Fruit fly (Drosophila melanogaster) whole organism, embryonic: ENCODE data around the gene Cpr64Ab.
A peak's percentile ranks its signal among the peaks of the same experiment; 100 is the strongest.

ENCODE experiments used
- Adf1 ChIP-seq: fragments of 200-800 bp; sonication (Bioruptor generic); IDR thresholded peaks from 2 replicates; pipeline ENCODE4 v1.3.6; 2022; ENCODE audit warnings: missing biosample characterization, missing genetic modification characterization
- CG1024 ChIP-seq: fragments of 200-800 bp; sonication (Bioruptor generic); IDR thresholded peaks from 2 replicates; pipeline ENCODE4 v1.3.6; 2022; ENCODE audit warnings: missing biosample characterization, missing genetic modification characterization
- CG10274 ChIP-seq: fragments of 200-800 bp; sonication (Bioruptor generic); optimal IDR thresholded peaks from 3 replicates; lab custom pipeline; 2017; ENCODE audit warnings: missing biosample characterization, mild to moderate bottlenecking, missing genetic modification characterization
- CG11504 ChIP-seq: fragments of 200-800 bp; sonication (Bioruptor generic); optimal IDR thresholded peaks from 3 replicates; lab custom pipeline; 2019; ENCODE audit warnings: missing biosample characterization, mild to moderate bottlenecking, missing genetic modification characterization, moderate library complexity
- CG12155 ChIP-seq: fragments of 200-800 bp; sonication (Bioruptor generic); optimal IDR thresholded peaks from 3 replicates; lab custom pipeline; 2016; ENCODE audit warnings: missing biosample characterization, missing genetic modification characterization
- CG1233 ChIP-seq: fragments of 200-800 bp; sonication (Bioruptor generic); optimal IDR thresholded peaks from 4 replicates; lab custom pipeline; 2018; ENCODE audit warnings: missing biosample characterization, mild to moderate bottlenecking, missing genetic modification characterization
- CG13123 ChIP-seq: fragments of 200-800 bp; sonication (Bioruptor generic); optimal IDR thresholded peaks from 2 replicates; lab custom pipeline; 2016; ENCODE audit warnings: missing biosample characterization, missing genetic modification characterization
- CG17361 ChIP-seq: fragments of 200-800 bp; sonication (Bioruptor generic); IDR thresholded peaks from 3 replicates; pipeline ENCODE4 v1.3.6; 2022; ENCODE audit warnings: missing biosample characterization, missing genetic modification characterization
- CG1832 ChIP-seq: fragments of 200-800 bp; sonication (Bioruptor generic); optimal IDR thresholded peaks from 2 replicates; lab custom pipeline; 2017; ENCODE audit warnings: missing biosample characterization, mild to moderate bottlenecking, missing genetic modification characterization, inconsistent platforms
- CG2199 ChIP-seq: fragments of 200-800 bp; sonication (Bioruptor generic); IDR thresholded peaks from 3 replicates; pipeline ENCODE4 v1.3.6; 2022; ENCODE audit warnings: missing biosample characterization, missing genetic modification characterization
- CG2889 ChIP-seq: fragments of 200-800 bp; sonication (Bioruptor generic); IDR thresholded peaks from 3 replicates; pipeline ENCODE4 v1.3.6; 2022; ENCODE audit warnings: missing biosample characterization, missing genetic modification characterization
- CG30403 ChIP-seq: fragments of 200-800 bp; sonication (Bioruptor generic); optimal IDR thresholded peaks from 3 replicates; lab custom pipeline; 2016; ENCODE audit warnings: missing biosample characterization, missing genetic modification characterization
- CG31441 ChIP-seq: fragments of 200-800 bp; sonication (Bioruptor generic); IDR thresholded peaks from 2 replicates; pipeline ENCODE4 v1.3.6; 2022; ENCODE audit warnings: missing biosample characterization, missing genetic modification characterization
- CG33557 ChIP-seq: fragments of 200-800 bp; sonication (Bioruptor generic); optimal IDR thresholded peaks from 2 replicates; lab custom pipeline; 2019; ENCODE audit warnings: missing biosample characterization, mild to moderate bottlenecking, missing genetic modification characterization, moderate library complexity
- CG34376 ChIP-seq: fragments of 200-800 bp; sonication (Bioruptor generic); optimal IDR thresholded peaks from 2 replicates; lab custom pipeline; 2018; ENCODE audit warnings: missing biosample characterization, mild to moderate bottlenecking, missing genetic modification characterization
- CG4820 ChIP-seq: fragments of 200-800 bp; sonication (Bioruptor generic); optimal IDR thresholded peaks from 3 replicates; lab custom pipeline; 2016; ENCODE audit warnings: missing biosample characterization, missing genetic modification characterization
- CG8089 ChIP-seq: fragments of 200-800 bp; sonication (Bioruptor generic); optimal IDR thresholded peaks from 3 replicates; lab custom pipeline; 2016; ENCODE audit warnings: missing biosample characterization, missing genetic modification characterization
- CG9215 ChIP-seq: fragments of 200-800 bp; sonication (Bioruptor generic); IDR thresholded peaks from 2 replicates; pipeline ENCODE4 v1.3.6; 2022; ENCODE audit warnings: missing biosample characterization, missing genetic modification characterization
- CG9817 ChIP-seq: fragments of 200-800 bp; sonication (Bioruptor generic); optimal IDR thresholded peaks from 2 replicates; lab custom pipeline; 2018; ENCODE audit warnings: missing biosample characterization, mild to moderate bottlenecking, missing genetic modification characterization, moderate library complexity
- CHES-1-like ChIP-seq: fragments of 200-800 bp; sonication (Bioruptor generic); optimal IDR thresholded peaks from 2 replicates; lab custom pipeline; 2016; ENCODE audit warnings: missing biosample characterization, missing genetic modification characterization
- Chrac-16 ChIP-seq: fragments of 200-800 bp; sonication (Bioruptor generic); optimal IDR thresholded peaks from 3 replicates; lab custom pipeline; 2016; ENCODE audit warnings: missing biosample characterization, missing genetic modification characterization
- D19A ChIP-seq: fragments of 200-800 bp; optimal IDR thresholded peaks from 3 replicates; lab custom pipeline; 2019; ENCODE audit warnings: missing biosample characterization, mild to moderate bottlenecking, missing genetic modification characterization, moderate library complexity
- Doc2 ChIP-seq: fragments of 200-800 bp; sonication (Bioruptor generic); IDR thresholded peaks from 2 replicates; pipeline ENCODE4 v1.3.6; 2022; ENCODE audit warnings: missing biosample characterization, missing genetic modification characterization
- Dp ChIP-seq: fragments of 200-800 bp; sonication (Bioruptor generic); optimal IDR thresholded peaks from 2 replicates; lab custom pipeline; 2018; ENCODE audit warnings: missing biosample characterization, mild to moderate bottlenecking, missing genetic modification characterization, moderate library complexity
- Ets65A ChIP-seq: fragments of 200-800 bp; sonication (Bioruptor generic); peaks from one replicate; lab custom pipeline; 2016; ENCODE audit warnings: missing biosample characterization, missing genetic modification characterization
- Ets97D ChIP-seq: fragments of 200-800 bp; sonication (Bioruptor generic); optimal IDR thresholded peaks from 3 replicates; lab custom pipeline; 2016; ENCODE audit warnings: missing biosample characterization, missing genetic modification characterization
- HLH3B ChIP-seq: fragments of 200-800 bp; sonication (Bioruptor generic); IDR thresholded peaks from 2 replicates; pipeline ENCODE4 v1.3.6; 2022; ENCODE audit warnings: missing biosample characterization, missing genetic modification characterization
- Kr ChIP-seq: fragments of 200-800 bp; sonication (Bioruptor generic); optimal IDR thresholded peaks from 2 replicates; lab custom pipeline; 2017; ENCODE audit warnings: missing biosample characterization, mild to moderate bottlenecking, missing genetic modification characterization
- Max ChIP-seq: fragments of 200-800 bp; sonication (Bioruptor generic); optimal IDR thresholded peaks from 2 replicates; lab custom pipeline; 2016; ENCODE audit warnings: missing biosample characterization, mild to moderate bottlenecking, missing genetic modification characterization
- Nf-YA ChIP-seq: fragments of 200-800 bp; sonication (Bioruptor generic); IDR thresholded peaks from 2 replicates; pipeline ENCODE4 v1.3.6; 2022; ENCODE audit warnings: missing biosample characterization, missing genetic modification characterization
- Oaz ChIP-seq: fragments of 200-800 bp; sonication (Bioruptor generic); IDR thresholded peaks from 2 replicates; pipeline ENCODE4 v1.3.6; 2022; ENCODE audit warnings: missing biosample characterization, missing genetic modification characterization
- Ravus ChIP-seq: fragments of 200-800 bp; sonication (Bioruptor generic); IDR thresholded peaks from 2 replicates; pipeline ENCODE4 v1.3.6; 2022; ENCODE audit warnings: missing biosample characterization, missing genetic modification characterization
- Side ChIP-seq: fragments of 200-800 bp; sonication (Bioruptor generic); optimal IDR thresholded peaks from 2 replicates; lab custom pipeline; 2016; ENCODE audit warnings: missing biosample characterization, missing genetic modification characterization
- Sin3A ChIP-seq: fragments of >200 bp; optimal IDR thresholded peaks from 2 replicates; lab custom pipeline; 2018
- Ssrp ChIP-seq: fragments of 200-800 bp; sonication (Bioruptor generic); optimal IDR thresholded peaks from 2 replicates; lab custom pipeline; 2018; ENCODE audit warnings: missing biosample characterization, mild to moderate bottlenecking, missing genetic modification characterization, moderate library complexity
- Stat92E ChIP-seq, 3 experiments: fragments of >200 bp in 2 of 3; fragments of 200-800 bp in 1 of 3; sonication (Bioruptor generic) in 1 of 3; optimal IDR thresholded peaks; 2 replicates each; lab custom pipeline; 2017 to 2019; ENCODE audit warnings: missing biosample characterization in 3 of 3, missing genetic modification characterization in 3 of 3, mild to moderate bottlenecking in 1 of 3, moderate library complexity in 1 of 3
- abd-A ChIP-seq: fragments of 200-800 bp; sonication (Bioruptor generic); optimal IDR thresholded peaks from 3 replicates; lab custom pipeline; 2019; ENCODE audit warnings: missing biosample characterization, mild to moderate bottlenecking, missing genetic modification characterization, moderate library complexity
- br ChIP-seq: fragments of >200 bp; optimal IDR thresholded peaks from 2 replicates; lab custom pipeline; 2017
- caup ChIP-seq: fragments of 200-800 bp; sonication (Bioruptor generic); optimal IDR thresholded peaks from 3 replicates; lab custom pipeline; 2017; ENCODE audit warnings: missing biosample characterization, mild to moderate bottlenecking, missing genetic modification characterization, moderate library complexity; ENCODE audit not compliant: severe bottlenecking
- dmrt11E ChIP-seq: fragments of 200-800 bp; sonication (Bioruptor generic); optimal IDR thresholded peaks from 3 replicates; lab custom pipeline; 2018; ENCODE audit warnings: missing biosample characterization, mild to moderate bottlenecking, missing genetic modification characterization, moderate library complexity
- dysf ChIP-seq: fragments of 200-800 bp; sonication (Bioruptor generic); IDR thresholded peaks from 3 replicates; pipeline ENCODE4 v1.3.6; 2022; ENCODE audit warnings: missing biosample characterization, missing genetic modification characterization
- fru ChIP-seq: fragments of >200 bp; optimal IDR thresholded peaks from 2 replicates; lab custom pipeline; 2017
- insv ChIP-seq, 2 experiments: fragments of 200-800 bp; sonication (Bioruptor generic); optimal IDR thresholded peaks; 3 replicates each; lab custom pipeline; 2016 to 2018; ENCODE audit warnings: missing biosample characterization in 2 of 2, missing genetic modification characterization in 2 of 2
- kay ChIP-seq: fragments of 200-800 bp; sonication (Bioruptor generic); optimal IDR thresholded peaks from 2 replicates; lab custom pipeline; 2016; ENCODE audit warnings: missing biosample characterization, missing genetic modification characterization
- lov ChIP-seq, 2 experiments: fragments of 200-800 bp in 1 of 2; fragments of >200 bp in 1 of 2; sonication (Bioruptor generic) in 1 of 2; IDR thresholded peaks in 1 of 2; optimal IDR thresholded peaks in 1 of 2; 2 replicates in 1 of 2; 3 replicates in 1 of 2; pipeline versions ENCODE4 v1.3.6 to Lab custom; 2017 to 2022; ENCODE audit warnings: missing biosample characterization in 1 of 2, missing genetic modification characterization in 1 of 2
- mirr ChIP-seq: fragments of 200-800 bp; sonication (Bioruptor generic); optimal IDR thresholded peaks from 3 replicates; lab custom pipeline; 2018; ENCODE audit warnings: missing biosample characterization, mild to moderate bottlenecking, missing genetic modification characterization
- nom ChIP-seq: fragments of 200-800 bp; sonication (Bioruptor generic); optimal IDR thresholded peaks from 2 replicates; lab custom pipeline; 2017; ENCODE audit warnings: missing biosample characterization, missing genetic modification characterization, mild to moderate bottlenecking, moderate library complexity, missing genetic modification reagents
- row ChIP-seq: fragments of 200-800 bp; sonication (Bioruptor generic); IDR thresholded peaks from 3 replicates; pipeline ENCODE4 v1.3.6; 2022; ENCODE audit warnings: missing biosample characterization, missing genetic modification characterization
- shn ChIP-seq: fragments of 200-800 bp; sonication (Bioruptor generic); optimal IDR thresholded peaks from 3 replicates; lab custom pipeline; 2016; ENCODE audit warnings: missing biosample characterization, missing genetic modification characterization
- ssp ChIP-seq: fragments of 200-800 bp; sonication (Bioruptor generic); IDR thresholded peaks from 2 replicates; pipeline ENCODE4 v1.3.6; 2022; ENCODE audit warnings: missing biosample characterization, missing genetic modification characterization
- ttk ChIP-seq: fragments of 200-800 bp; sonication (Bioruptor generic); IDR thresholded peaks from 2 replicates; pipeline ENCODE4 v2.1.2; 2022; ENCODE audit warnings: missing biosample characterization, missing genetic modification characterization
- zfh1 ChIP-seq: fragments of 200-800 bp; sonication (Bioruptor generic); IDR thresholded peaks from 3 replicates; pipeline ENCODE4 v1.3.6; 2022; ENCODE audit warnings: missing biosample characterization, missing genetic modification characterization

Cpr64Ab gene

dm6 chr3L:4186659-4187058, 24.7 kb downstream of the Cpr64Ab start, which contains the start of gene VhaM9.7-c (continued):
- TF ChIP-seq CG12155 (peak; percentile 28), CG9817 (peak; percentile 13), CG30403 (GFP tag; lab: Kevin White, UChicago) (peak; percentile 47), D19A (tag; lab: Kevin White, UChicago) (no peak), CG1832 (no peak), CG34376 (GFP tag; lab: Kevin White, UChicago) (no peak), CG1233 (GFP tag; lab: Kevin White, UChicago) (no peak), ssp (GFP tag; lab: Robert Waterston, UW) (peak; percentile 17; the same call in 1 of the 2 replicates), Sin3A (lab: Kevin White, UChicago) (peak; percentile 22), Doc2 (GFP tag; lab: Robert Waterston, UW) (no peak), Ssrp (tag; lab: Kevin White, UChicago) (no peak), CG4820 (no peak), CG31441 (GFP tag; lab: Robert Waterston, UW) (no peak), lov (optimal IDR thresholded peaks at IDR 0.05; lab: Kevin White, UChicago) (no peak), lov (GFP tag; IDR thresholded peaks at IDR 0.05; lab: Robert Waterston, UW) (no peak), CHES-1-like (GFP tag; lab: Kevin White, UChicago) (peak; percentile 53), dysf (no peak), row (GFP tag; lab: Robert Waterston, UW) (0 out of 3 replicates have a peak, but pooled peaks have one; percentile 7), fru (lab: Kevin White, UChicago) (no peak), CG11504 (no peak), CG17361 (GFP tag; lab: Robert Waterston, UW) (no peak; the same call in 2 of the 3 replicates), Adf1 (GFP tag; lab: Robert Waterston, UW) (no peak), CG8089 (GFP tag; lab: Kevin White, UChicago) (peak; percentile 19), mirr (GFP tag; lab: Kevin White, UChicago) (no peak), CG9215 (GFP tag; lab: Robert Waterston, UW) (no peak), nom (GFP tag; lab: Kevin White, UChicago) (no peak), Max (GFP tag; lab: Kevin White, UChicago) (peak; percentile 34), br (lab: Kevin White, UChicago) (no peak), CG13123 (GFP tag; lab: Kevin White, UChicago) (no peak), kay (GFP tag; lab: Kevin White, UChicago) (no peak), Kr (GFP tag; lab: Kevin White, UChicago) (no peak), CG2199 (GFP tag; lab: Robert Waterston, UW) (0 out of 3 replicates have a peak, but pooled peaks have one; percentile 2), ttk (GFP tag; lab: Robert Waterston, UW) (no peak), Side (GFP tag; lab: Kevin White, UChicago) (peak; percentile 26), CG33557 (GFP tag; lab: Kevin White, UChicago) (no peak), dmrt11E (tag; lab: Kevin White, UChicago) (no peak), Chrac-16 (peak; percentile 29), Ets65A (GFP tag; lab: Kevin White, UChicago) (peak; percentile 94), insv (GFP tag; optimal IDR thresholded peaks at IDR 0.05; lab: Kevin White, UChicago) (no peak), caup (GFP tag; lab: Kevin White, UChicago) (peak; percentile 43), Stat92E (GFP tag; optimal IDR thresholded peaks at IDR 0.05; lab: Kevin White, UChicago) (peak in 1 of 3 experiments; percentile 33), CG10274 (no peak), Ravus (GFP tag; lab: Robert Waterston, UW) (no peak), HLH3B (GFP tag; lab: Robert Waterston, UW) (no peak), abd-A (peak; percentile 51), zfh1 (GFP tag; lab: Robert Waterston, UW) (0 out of 3 replicates have a peak, but pooled peaks have one; percentile 38), CG2889 (no peak), shn (GFP tag; lab: Kevin White, UChicago) (peak; percentile 40), Nf-YA (no peak), Dp (GFP tag; lab: Kevin White, UChicago) (peak; percentile 80), CG1024 (0 out of 2 replicates have a peak, but pooled peaks have one; percentile 7), Ets97D (GFP tag; lab: Kevin White, UChicago) (peak; percentile 65), Oaz (GFP tag; lab: Robert Waterston, UW) (no peak)
